Fruit fly (Drosophila melanogaster): ENCODE results near the gene ago.

DNA sequence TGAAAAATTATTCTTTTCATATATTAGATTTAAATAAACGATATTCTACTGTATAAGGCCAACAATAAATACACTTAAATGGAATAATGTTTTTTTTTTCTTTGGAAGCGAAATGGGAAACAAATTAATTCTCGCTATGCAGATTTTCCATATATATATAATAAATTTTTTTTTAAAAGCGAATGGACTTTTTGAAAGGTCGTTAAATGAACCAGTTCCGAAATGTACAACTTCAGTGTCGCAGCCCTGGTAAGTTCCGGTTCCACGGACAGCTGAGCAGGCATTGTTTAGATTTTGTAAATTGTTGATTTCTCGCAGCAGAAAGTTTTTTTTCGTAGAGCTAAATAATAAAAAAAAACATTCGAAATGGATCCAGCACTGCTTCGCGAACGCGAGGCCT is 32.7 kb upstream of the ago start, which contains the start of gene TfIIEbeta:
- TF ChIP-seq psq (optimal IDR thresholded peaks at IDR 0.05) (no peak), CG8478 (optimal IDR thresholded peaks at IDR 0.05) (no peak), EcR (GFP tag; optimal IDR thresholded peaks at IDR 0.05) (no peak), pan (optimal IDR thresholded peaks at IDR 0.05) (no peak), usp (GFP tag; optimal IDR thresholded peaks at IDR 0.05) (no peak)

All from whole organism.